Worm (Caenorhabditis elegans): Measurements from ENCODE around the gene sel-12.

sel-12 gene

ce11 chrX:912564-912963, 3.1 kb upstream of the sel-12 start:
- TF ChIP-seq mdl-1 (tag; optimal IDR thresholded peaks at IDR 0.05) (no peak), lin-14 (GFP tag; optimal IDR thresholded peaks at IDR 0.05) (peak; percentile 43), pqm-1 (tag; optimal IDR thresholded peaks at IDR 0.05) (no peak), pax-3 (tag; optimal IDR thresholded peaks at IDR 0.05) (peak; percentile 1), nhr-71 (tag; optimal IDR thresholded peaks at IDR 0.05) (peak; percentile 31), nhr-85 (tag) (peak; percentile 18), lin-13 (GFP tag; optimal IDR thresholded peaks at IDR 0.05) (no peak), C16A3.4 (tag; optimal IDR thresholded peaks at IDR 0.05) (no peak), nhr-90 (tag; optimal IDR thresholded peaks at IDR 0.05; ENCODE audit: poor library complexity) (no peak), fkh-8 (tag; optimal IDR thresholded peaks at IDR 0.05) (peak; percentile 65), nhr-19 (GFP tag; conservative IDR thresholded peaks at IDR 0.05) (no peak), dpl-1 (GFP tag; optimal IDR thresholded peaks at IDR 0.05) (no peak), nhr-47 (tag; optimal IDR thresholded peaks at IDR 0.05) (peak; percentile 21)

ce11 chrX:912990-913389, 2.7 kb upstream of the sel-12 start, which contains the start of gene F35H12.6:
Gene F35H12.6, plus strand, starts transcription at chrX:913290.
- TF ChIP-seq lin-15B (tag; optimal IDR thresholded peaks at IDR 0.05) (no peak), lin-35 (GFP tag; optimal IDR thresholded peaks at IDR 0.05) (no peak), C04F5.9 (tag; optimal IDR thresholded peaks at IDR 0.05) (no peak), nhr-71 (tag; optimal IDR thresholded peaks at IDR 0.05) (no peak), sup-37 (GFP tag; optimal IDR thresholded peaks at IDR 0.05) (no peak), lin-14 (GFP tag; optimal IDR thresholded peaks at IDR 0.05) (no peak), nhr-90 (tag; optimal IDR thresholded peaks at IDR 0.05; ENCODE audit: poor library complexity) (no peak), nhr-19 (GFP tag; conservative IDR thresholded peaks at IDR 0.05) (no peak), isw-1 (GFP tag; IDR thresholded peaks at IDR 0.05) (no peak), sptf-1 (tag; optimal IDR thresholded peaks at IDR 0.05) (no peak), egl-13 (tag; optimal IDR thresholded peaks at IDR 0.05) (no peak), snu-23 (GFP tag; optimal IDR thresholded peaks at IDR 0.05) (no peak), lin-39 (tag; optimal IDR thresholded peaks at IDR 0.05) (no peak), tlp-1 (tag; optimal IDR thresholded peaks at IDR 0.05) (no peak)

- TF ChIP-seq ceh-8 (GFP tag; optimal IDR thresholded peaks at IDR 0.05) (no peak), nhr-90 (tag; optimal IDR thresholded peaks at IDR 0.05; ENCODE audit: poor library complexity) (no peak), nhr-28 (tag; optimal IDR thresholded peaks at IDR 0.05) (no peak)
Observed at ce11 chrX:918097-918496, 2.4 kb downstream of the sel-12 start, which contains the start of gene F35H12.5. Gene F35H12.5, plus strand, starts transcription at chrX:918397.

- no peak for TF ChIP-seq fkh-10 (GFP tag; optimal IDR thresholded peaks at IDR 0.05)
- TF ChIP-seq blmp-1 (tag; optimal IDR thresholded peaks at IDR 0.05) = peak; percentile 67
- TF ChIP-seq snpc-4 (tag; optimal IDR thresholded peaks at IDR 0.05) = no peak
- TF ChIP-seq xbp-1 (tag; optimal IDR thresholded peaks at IDR 0.05) = no peak
- no peak for TF ChIP-seq nhr-77 (tag; optimal IDR thresholded peaks at IDR 0.05)
- peak; percentile 37 for TF ChIP-seq nhr-47 (tag; optimal IDR thresholded peaks at IDR 0.05)
- no peak for TF ChIP-seq rnt-1 (tag; optimal IDR thresholded peaks at IDR 0.05)
- TF ChIP-seq F16B12.6 (tag; optimal IDR thresholded peaks at IDR 0.05) = peak; percentile 44
- TF ChIP-seq snu-23 (GFP tag; optimal IDR thresholded peaks at IDR 0.05) = peak; percentile 65
- no peak for TF ChIP-seq sox-4 (tag; optimal IDR thresholded peaks at IDR 0.05)
- no peak for TF ChIP-seq nhr-12 (tag; optimal IDR thresholded peaks at IDR 0.05)
- peak in 1 of 2 experiments; percentile 37 for TF ChIP-seq mdl-1 (tag; optimal IDR thresholded peaks at IDR 0.05)
- peak in 1 of 3 experiments; percentile 63 for TF ChIP-seq ceh-82 (tag; optimal IDR thresholded peaks at IDR 0.05)
- TF ChIP-seq mef-2 (tag; optimal IDR thresholded peaks at IDR 0.05) = no peak
- no peak for TF ChIP-seq ces-1 (GFP tag; optimal IDR thresholded peaks at IDR 0.05)
- TF ChIP-seq elt-3 (tag; optimal IDR thresholded peaks at IDR 0.05) = peak in 1 of 6 experiments; percentile 54
- peak; percentile 80 for TF ChIP-seq lin-14 (GFP tag; optimal IDR thresholded peaks at IDR 0.05)
- TF ChIP-seq mep-1 (tag; optimal IDR thresholded peaks at IDR 0.05) = peak; percentile 64
- TF ChIP-seq swsn-7 (tag; optimal IDR thresholded peaks at IDR 0.05) = peak; percentile 20
- TF ChIP-seq grh-1 (GFP tag; IDR thresholded peaks at IDR 0.05) = no peak
- TF ChIP-seq fkh-8 (tag; optimal IDR thresholded peaks at IDR 0.05) = peak; percentile 21
- TF ChIP-seq nhr-19 (GFP tag; conservative IDR thresholded peaks at IDR 0.05) = no peak
- TF ChIP-seq egl-13 (tag; optimal IDR thresholded peaks at IDR 0.05) = no peak
- TF ChIP-seq tbx-2 (tag; optimal IDR thresholded peaks at IDR 0.05) = peak; percentile 21
- no peak for TF ChIP-seq jun-1 (tag; optimal IDR thresholded peaks at IDR 0.05)
- TF ChIP-seq elt-2 (tag; optimal IDR thresholded peaks at IDR 0.05) = no peak
- TF ChIP-seq C16A3.4 (tag; optimal IDR thresholded peaks at IDR 0.05) = peak; percentile 54
- no peak for TF ChIP-seq nhr-84 (tag; optimal IDR thresholded peaks at IDR 0.05)
- peak in 1 of 2 experiments; percentile 62 for TF ChIP-seq lsy-2 (tag; optimal IDR thresholded peaks at IDR 0.05)
- no peak for TF ChIP-seq pax-3 (tag; optimal IDR thresholded peaks at IDR 0.05)
Observed at ce11 chrX:924495-925008, 8.9 kb downstream of the sel-12 start, which contains the start of the genes pifk-1 and tbc-11. Gene pifk-1, minus strand, starts transcription at chrX:924511. Gene tbc-11, plus strand, starts transcription at chrX:924958.
